Comparison of ENCODE assay signal across 4 fruit fly cellular contexts in genomic region chrX:3377306-3377932, dm6.
TF ChIP-seq lines count a peak whose summit lies in the region.

No protein-coding gene starts in this region.

- TF ChIP-seq CTCF in whole organism, embryonic (GFP tag; optimal IDR thresholded peaks at IDR 0.05; lab: Kevin White, UChicago) = no peak

TF ChIP-seq in whole organism, adult, 20 proteins besides CTCF, POLR2A, EP300 and RAD21:
- no peak for TF ChIP-seq CG5204 (GFP tag; optimal IDR thresholded peaks at IDR 0.05; lab: Kevin White, UChicago)
- TF ChIP-seq CG33017 (tag; optimal IDR thresholded peaks at IDR 0.05; lab: Kevin White, UChicago) = no peak
- no peak for TF ChIP-seq toe (GFP tag; optimal IDR thresholded peaks at IDR 0.05; lab: Kevin White, UChicago)
- TF ChIP-seq bab1 (GFP tag; optimal IDR thresholded peaks at IDR 0.05; lab: Kevin White, UChicago) = no peak
- TF ChIP-seq kay (GFP tag; lab: Kevin White, UChicago; ENCODE audit: borderline replicate concordance) = peak; percentile 91
- peak; percentile 65 for TF ChIP-seq tj (GFP tag; optimal IDR thresholded peaks at IDR 0.05; lab: Kevin White, UChicago)
- TF ChIP-seq Mnt (GFP tag; optimal IDR thresholded peaks at IDR 0.05; lab: Kevin White, UChicago) = peak; percentile 59
- TF ChIP-seq Hr96 (GFP tag; optimal IDR thresholded peaks at IDR 0.05; lab: Kevin White, UChicago) = no peak
- peak; percentile 31 for TF ChIP-seq CG12768 (GFP tag; optimal IDR thresholded peaks at IDR 0.05; lab: Kevin White, UChicago)
- TF ChIP-seq CG11617 (GFP tag; optimal IDR thresholded peaks at IDR 0.05; lab: Kevin White, UChicago) = no peak
- no peak for TF ChIP-seq cnc (optimal IDR thresholded peaks at IDR 0.05; lab: Kevin White, UChicago)
- no peak for TF ChIP-seq CG14711 (tag; optimal IDR thresholded peaks at IDR 0.05; lab: Kevin White, UChicago)
- TF ChIP-seq pad (GFP tag; optimal IDR thresholded peaks at IDR 0.05; lab: Kevin White, UChicago) = peak; percentile 91
- peak; percentile 29 for TF ChIP-seq CG7101 (tag; optimal IDR thresholded peaks at IDR 0.05; lab: Kevin White, UChicago)
- TF ChIP-seq Crg-1 (GFP tag; optimal IDR thresholded peaks at IDR 0.05; lab: Kevin White, UChicago) = peak; percentile 14
- TF ChIP-seq Clk (GFP tag; optimal IDR thresholded peaks at IDR 0.05; lab: Kevin White, UChicago) = no peak
- TF ChIP-seq CG1620 (GFP tag; optimal IDR thresholded peaks at IDR 0.05; lab: Kevin White, UChicago) = no peak
- TF ChIP-seq ovo (GFP tag; optimal IDR thresholded peaks at IDR 0.05; lab: Kevin White, UChicago) = peak; percentile 55
- no peak for TF ChIP-seq CG7045 (GFP tag; optimal IDR thresholded peaks at IDR 0.05; lab: Kevin White, UChicago)
- peak; percentile 99 for TF ChIP-seq cic (GFP tag; optimal IDR thresholded peaks at IDR 0.05; lab: Kevin White, UChicago)

TF ChIP-seq in whole organism, embryonic, 481 proteins besides CTCF, POLR2A, EP300 and RAD21:
- TF ChIP-seq Med (GFP tag; lab: Kevin White, UChicago) = peak; percentile 47
- peak; percentile 52 for TF ChIP-seq CG18476 (GFP tag; optimal IDR thresholded peaks at IDR 0.05; lab: Kevin White, UChicago)
- no peak for TF ChIP-seq Elba2 (GFP tag; optimal IDR thresholded peaks at IDR 0.05; lab: Kevin White, UChicago)
- TF ChIP-seq bsh (GFP tag; optimal IDR thresholded peaks at IDR 0.05; lab: Kevin White, UChicago) = peak in 1 of 2 experiments; percentile 5
- peak; percentile 27 to 40 for TF ChIP-seq Trl (optimal IDR thresholded peaks at IDR 0.05; lab: Kevin White, UChicago)
- TF ChIP-seq Trl (GFP tag; optimal IDR thresholded peaks at IDR 0.05; lab: Kevin White, UChicago) = no peak
- TF ChIP-seq hbn (GFP tag; IDR thresholded peaks at IDR 0.05; lab: Robert Waterston, UW; ENCODE audit: partially characterized antibody) = no peak
- peak in 1 of 2 experiments; percentile 57 for TF ChIP-seq Pdp1 (GFP tag; optimal IDR thresholded peaks at IDR 0.05; lab: Kevin White, UChicago)
- TF ChIP-seq sima (GFP tag; optimal IDR thresholded peaks at IDR 0.05; lab: Kevin White, UChicago) = no peak
- TF ChIP-seq cwo (GFP tag; optimal IDR thresholded peaks at IDR 0.05; lab: Kevin White, UChicago) = no peak
- TF ChIP-seq CG9437 (GFP tag; optimal IDR thresholded peaks at IDR 0.05; lab: Kevin White, UChicago) = peak; percentile 91
- no peak for TF ChIP-seq CG31441 (GFP tag; IDR thresholded peaks at IDR 0.05; lab: Robert Waterston, UW)
- peak; percentile 25 for TF ChIP-seq cg (GFP tag; optimal IDR thresholded peaks at IDR 0.05; lab: Kevin White, UChicago)
- no peak for TF ChIP-seq lbe (GFP tag; optimal IDR thresholded peaks at IDR 0.05; lab: Kevin White, UChicago)
- no peak for TF ChIP-seq gcm2 (GFP tag; optimal IDR thresholded peaks at IDR 0.05; lab: Kevin White, UChicago)
- TF ChIP-seq trem (tag; optimal IDR thresholded peaks at IDR 0.05; lab: Kevin White, UChicago) = no peak
- TF ChIP-seq CG34224 (GFP tag; IDR thresholded peaks at IDR 0.05; lab: Robert Waterston, UW; ENCODE audit: partially characterized antibody) = no peak
- TF ChIP-seq sqz (GFP tag; optimal IDR thresholded peaks at IDR 0.05; lab: Kevin White, UChicago) = no peak

TF ChIP-seq in whole organism, prepupa, 60 proteins besides CTCF, POLR2A, EP300 and RAD21 (continues in another document):
- TF ChIP-seq CG16779 (tag; optimal IDR thresholded peaks at IDR 0.05; lab: Kevin White, UChicago) = peak; percentile 37
- no peak for TF ChIP-seq CG6854 (GFP tag; optimal IDR thresholded peaks at IDR 0.05; lab: Kevin White, UChicago)
- TF ChIP-seq svp (GFP tag; lab: Kevin White, UChicago) = peak; percentile 9
- no peak for TF ChIP-seq cyc (GFP tag; optimal IDR thresholded peaks at IDR 0.05; lab: Kevin White, UChicago)
- no peak for TF ChIP-seq CG1621 (tag; optimal IDR thresholded peaks at IDR 0.05; lab: Kevin White, UChicago)
- no peak for TF ChIP-seq Eip93F (GFP tag; optimal IDR thresholded peaks at IDR 0.05; lab: Kevin White, UChicago)
- TF ChIP-seq CG10669 (GFP tag; optimal IDR thresholded peaks at IDR 0.05; lab: Kevin White, UChicago) = no peak
- TF ChIP-seq topi (GFP tag; optimal IDR thresholded peaks at IDR 0.05; lab: Kevin White, UChicago) = no peak
- no peak for TF ChIP-seq CG6163 (GFP tag; IDR thresholded peaks at IDR 0.05; lab: Robert Waterston, UW)
- no peak for TF ChIP-seq fkh (GFP tag; optimal IDR thresholded peaks at IDR 0.05; lab: Kevin White, UChicago)
- no peak for TF ChIP-seq Blimp-1 (GFP tag; optimal IDR thresholded peaks at IDR 0.05; lab: Kevin White, UChicago)
- TF ChIP-seq CG8632 (GFP tag; optimal IDR thresholded peaks at IDR 0.05; lab: Kevin White, UChicago) = no peak
- no peak for TF ChIP-seq Met (GFP tag; optimal IDR thresholded peaks at IDR 0.05; lab: Kevin White, UChicago)
- no peak for TF ChIP-seq fd85E (GFP tag; optimal IDR thresholded peaks at IDR 0.05; lab: Kevin White, UChicago)
- no peak for TF ChIP-seq CG3919 (GFP tag; optimal IDR thresholded peaks at IDR 0.05; lab: Kevin White, UChicago)
- peak in 1 of 2 experiments; percentile 1 for TF ChIP-seq ss (GFP tag; optimal IDR thresholded peaks at IDR 0.05; lab: Kevin White, UChicago)
- no peak for TF ChIP-seq CG11902 (GFP tag; optimal IDR thresholded peaks at IDR 0.05; lab: Kevin White, UChicago)
- peak; percentile 47 for TF ChIP-seq Eip78C (GFP tag; lab: Kevin White, UChicago)
- no peak for TF ChIP-seq CG6792 (GFP tag; optimal IDR thresholded peaks at IDR 0.05; lab: Kevin White, UChicago)
- TF ChIP-seq Sox102F (GFP tag; optimal IDR thresholded peaks at IDR 0.05; lab: Kevin White, UChicago) = no peak
- no peak for TF ChIP-seq spab (GFP tag; optimal IDR thresholded peaks at IDR 0.05; lab: Kevin White, UChicago)
- TF ChIP-seq acj6 (GFP tag; optimal IDR thresholded peaks at IDR 0.05; lab: Kevin White, UChicago) = no peak
- no peak for TF ChIP-seq Ets96B (tag; optimal IDR thresholded peaks at IDR 0.05; lab: Kevin White, UChicago)
- TF ChIP-seq CG6808 (GFP tag; optimal IDR thresholded peaks at IDR 0.05; lab: Kevin White, UChicago) = no peak
- TF ChIP-seq Lpt (GFP tag; optimal IDR thresholded peaks at IDR 0.05; lab: Kevin White, UChicago) = no peak
- TF ChIP-seq salr (GFP tag; optimal IDR thresholded peaks at IDR 0.05; lab: Kevin White, UChicago) = no peak
- no peak for TF ChIP-seq Eip75B (GFP tag; optimal IDR thresholded peaks at IDR 0.05; lab: Kevin White, UChicago)
- TF ChIP-seq eg (GFP tag; IDR thresholded peaks at IDR 0.05; lab: Robert Waterston, UW) = no peak; the same call in 2 of the 3 replicates
- TF ChIP-seq Sox15 (GFP tag; optimal IDR thresholded peaks at IDR 0.05; lab: Kevin White, UChicago) = no peak
- TF ChIP-seq vri (GFP tag; optimal IDR thresholded peaks at IDR 0.05; lab: Kevin White, UChicago) = no peak
- no peak for TF ChIP-seq CG4318 (GFP tag; optimal IDR thresholded peaks at IDR 0.05; lab: Kevin White, UChicago)
- TF ChIP-seq lz (GFP tag; optimal IDR thresholded peaks at IDR 0.05; lab: Kevin White, UChicago) = no peak

TF ChIP-seq in whole organism, pupa, 21 proteins besides CTCF, POLR2A, EP300 and RAD21:
- TF ChIP-seq CG12605 (GFP tag; IDR thresholded peaks at IDR 0.05; lab: Robert Waterston, UW) (no peak), EcR (GFP tag; optimal IDR thresholded peaks at IDR 0.05; lab: Kevin White, UChicago) (peak; percentile 44), Ets98B (GFP tag; IDR thresholded peaks at IDR 0.05; lab: Robert Waterston, UW) (no peak), fd96Ca (GFP tag; IDR thresholded peaks at IDR 0.05; lab: Robert Waterston, UW) (peak; percentile 53; the same call in 1 of the 3 replicates), CG32121 (GFP tag; IDR thresholded peaks at IDR 0.05; lab: Robert Waterston, UW) (peak; percentile 26; the same call in 1 of the 2 replicates)
